Worm (Caenorhabditis elegans): Measurements from ENCODE around the gene C45B11.8.
A peak's percentile ranks its signal among the peaks of the same experiment; 100 is the strongest.

The C45B11.8 gene

ce11 chrV:11080345-11081102 lies 40.0 kb downstream of the C45B11.8 start, which contains the start of gene act-1 (continued):
- TF ChIP-seq snpc-1.2 (GFP tag; IDR thresholded peaks at IDR 0.05) (no peak), R02D3.7 (tag; optimal IDR thresholded peaks at IDR 0.05) (no peak), ceh-32 (tag; optimal IDR thresholded peaks at IDR 0.05; ENCODE audit: poor library complexity) (no peak), ztf-11 (tag; optimal IDR thresholded peaks at IDR 0.05) (no peak), Y48G9A.11 (GFP tag; IDR thresholded peaks at IDR 0.05) (no peak), hmg-1.1 (GFP tag; IDR thresholded peaks at IDR 0.05) (0 out of 2 replicates have a peak, but pooled peaks have one; percentile 33), lsy-2 (tag; optimal IDR thresholded peaks at IDR 0.05) (no peak), ceh-28 (tag; optimal IDR thresholded peaks at IDR 0.05) (no peak), unc-62 (GFP tag; optimal IDR thresholded peaks at IDR 0.05 in 1 of 2) (peak in 1 of 2 experiments; percentile 54), unc-62 (tag; optimal IDR thresholded peaks at IDR 0.05) (no peak), egl-43 (GFP tag; IDR thresholded peaks at IDR 0.05) (no peak; the same call in 1 of the 2 replicates), mxl-2 (GFP tag; conservative IDR thresholded peaks at IDR 0.05) (no peak), dmd-8 (GFP tag; IDR thresholded peaks at IDR 0.05) (no peak), nhr-25 (tag; optimal IDR thresholded peaks at IDR 0.05; ENCODE audit: borderline replicate concordance, insufficient read depth) (no peak), ceh-20 (GFP tag; IDR thresholded peaks at IDR 0.05) (no peak), zfp-3 (GFP tag; conservative IDR thresholded peaks at IDR 0.05) (no peak), T26A8.4 (GFP tag; IDR thresholded peaks at IDR 0.05) (no peak), lin-15B (tag; optimal IDR thresholded peaks at IDR 0.05) (no peak), tag-97 (GFP tag; IDR thresholded peaks at IDR 0.05) (no peak), ama-1 (optimal IDR thresholded peaks at IDR 0.05) (peak; percentile 5), ces-1 (GFP tag; optimal IDR thresholded peaks at IDR 0.05) (no peak), daf-16 (GFP tag; optimal IDR thresholded peaks at IDR 0.05) (peak in 1 of 2 experiments; percentile 95), daf-16 (tag; optimal IDR thresholded peaks at IDR 0.05) (no peak), T20F7.1 (GFP tag; optimal IDR thresholded peaks at IDR 0.05) (no peak)

- TF ChIP-seq daf-16 (GFP tag; optimal IDR thresholded peaks at IDR 0.05) (peak in 1 of 2 experiments; percentile 96), daf-16 (tag; optimal IDR thresholded peaks at IDR 0.05) (no peak), madf-9 (GFP tag; conservative IDR thresholded peaks at IDR 0.05) (no peak), nhr-77 (tag; optimal IDR thresholded peaks at IDR 0.05) (no peak), ama-1 (optimal IDR thresholded peaks at IDR 0.05) (peak; percentile 30), ceh-32 (tag; optimal IDR thresholded peaks at IDR 0.05; ENCODE audit: poor library complexity) (no peak), R02D3.7 (tag; optimal IDR thresholded peaks at IDR 0.05) (no peak), pha-4 (GFP tag; IDR thresholded peaks at IDR 0.05) (peak; percentile 47; the same call in 1 of the 2 replicates), pha-4 (tag; optimal IDR thresholded peaks at IDR 0.05) (no peak), Y75B8A.6 (GFP tag; IDR thresholded peaks at IDR 0.05) (no peak), lin-1 (GFP tag; IDR thresholded peaks at IDR 0.05) (no peak), tra-1 (GFP tag; IDR thresholded peaks at IDR 0.05) (0 out of 2 replicates have a peak, but pooled peaks have one; percentile 48), dmd-6 (GFP tag; IDR thresholded peaks at IDR 0.05) (peak; percentile 32; the same call in 1 of the 2 replicates), D1046.2 (GFP tag; IDR thresholded peaks at IDR 0.05) (no peak), hlh-11 (tag; optimal IDR thresholded peaks at IDR 0.05) (peak; percentile 78), nhr-102 (tag; optimal IDR thresholded peaks at IDR 0.05) (no peak), dmd-8 (GFP tag; IDR thresholded peaks at IDR 0.05) (0 out of 2 replicates have a peak, but pooled peaks have one; percentile 9), T26A8.4 (GFP tag; IDR thresholded peaks at IDR 0.05) (peak; percentile 58), Y48G9A.11 (GFP tag; IDR thresholded peaks at IDR 0.05) (no peak), dmd-9 (GFP tag; IDR thresholded peaks at IDR 0.05) (peak; percentile 44; the same call in 1 of the 2 replicates), madf-5 (GFP tag; IDR thresholded peaks at IDR 0.05) (no peak), nhr-28 (tag; optimal IDR thresholded peaks at IDR 0.05) (peak; percentile 32), egl-27 (tag; optimal IDR thresholded peaks at IDR 0.05) (no peak), gei-8 (GFP tag; optimal IDR thresholded peaks at IDR 0.05) (no peak), php-3 (GFP tag; IDR thresholded peaks at IDR 0.05) (no peak), dve-1 (tag; optimal IDR thresholded peaks at IDR 0.05; ENCODE audit: insufficient read depth) (peak; percentile 11), dpl-1 (GFP tag; optimal IDR thresholded peaks at IDR 0.05) (no peak), mep-1 (tag; optimal IDR thresholded peaks at IDR 0.05) (no peak), nhr-41 (GFP tag; IDR thresholded peaks at IDR 0.05) (no peak), snpc-4 (tag; optimal IDR thresholded peaks at IDR 0.05) (no peak), F26F4.8 (GFP tag; conservative IDR thresholded peaks at IDR 0.05) (no peak), tag-97 (GFP tag; IDR thresholded peaks at IDR 0.05) (no peak), ctbp-1 (GFP tag; IDR thresholded peaks at IDR 0.05) (no peak)
These were observed 41.9 kb downstream of the C45B11.8 start for ce11 chrV:11082475-11082874.
